Worm (Caenorhabditis elegans): ENCODE measurements around the gene nadk-1.

ce11 chrIV:1424962-1425361, 31.9 kb upstream of the nadk-1 start, which contains the start of gene Y77E11A.8:
- TF ChIP-seq ceh-91 (GFP tag; IDR thresholded peaks at IDR 0.05) (no peak), lsy-27 (tag; optimal IDR thresholded peaks at IDR 0.05; ENCODE audit: borderline replicate concordance, insufficient read depth) (no peak), snpc-3.4 (tag; optimal IDR thresholded peaks at IDR 0.05) (no peak), rpc-1 (optimal IDR thresholded peaks at IDR 0.05) (no peak), rpc-1 (tag; optimal IDR thresholded peaks at IDR 0.05) (no peak), ets-4 (GFP tag; optimal IDR thresholded peaks at IDR 0.05) (no peak), akir-1 (GFP tag; optimal IDR thresholded peaks at IDR 0.05) (no peak), somi-1 (GFP tag; optimal IDR thresholded peaks at IDR 0.05) (no peak), F10E7.11 (tag; optimal IDR thresholded peaks at IDR 0.05) (no peak)
